In the genomic region with DNA sequence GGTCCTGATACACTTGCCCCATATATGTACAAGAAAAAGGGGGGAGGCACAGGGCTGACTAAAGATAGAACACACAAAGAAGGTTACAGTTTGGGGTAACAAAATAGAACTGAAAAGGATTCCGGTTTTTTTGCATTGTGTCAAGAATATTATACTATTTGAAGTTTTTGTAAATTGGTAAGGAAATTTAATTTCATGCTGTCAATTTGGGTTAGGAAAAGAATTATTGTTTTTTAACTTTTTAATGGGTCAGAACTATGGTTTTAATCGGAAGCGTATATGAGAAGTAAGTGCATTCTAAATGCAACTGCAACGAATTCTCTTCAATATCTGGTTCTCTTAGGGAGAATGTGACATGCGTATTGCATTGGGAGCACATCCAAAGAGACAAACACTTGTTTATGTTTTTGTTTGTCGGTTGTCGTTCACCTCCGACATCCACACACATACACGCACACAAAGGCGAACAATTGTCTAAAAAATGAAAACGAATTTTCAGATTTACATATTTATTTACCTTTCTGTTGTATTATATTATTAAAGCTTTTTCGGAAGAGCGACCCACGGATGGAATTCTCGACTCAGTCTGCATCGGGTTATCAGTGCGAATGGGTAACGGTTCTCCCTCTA, we compare ENCODE assay signal across 2 fruit fly cellular contexts.
TF ChIP-seq lines count a peak whose summit lies in the region.

Gene mnd (plus strand): TSS at position 580 of the 630 bp plus-strand sequence.

TF ChIP-seq in whole organism, embryonic, 481 proteins besides CTCF, POLR2A, EP300 and RAD21 (continued from another document):
- no peak for TF ChIP-seq dimm (GFP tag; IDR thresholded peaks at IDR 0.05; lab: Robert Waterston, UW)
- TF ChIP-seq CG3163 (GFP tag; optimal IDR thresholded peaks at IDR 0.05; lab: Kevin White, UChicago), result peak; percentile 19
- TF ChIP-seq CG2199 (GFP tag; IDR thresholded peaks at IDR 0.05; lab: Robert Waterston, UW), result 0 out of 3 replicates have a peak, but pooled peaks have one; percentile 24
- peak in 1 of 2 experiments; percentile 14 for TF ChIP-seq Hr78 (GFP tag; optimal IDR thresholded peaks at IDR 0.05; lab: Kevin White, UChicago)
- TF ChIP-seq otp (GFP tag; IDR thresholded peaks at IDR 0.05; lab: Robert Waterston, UW), result no peak
- no peak for TF ChIP-seq CG18599 (GFP tag; optimal IDR thresholded peaks at IDR 0.05; lab: Kevin White, UChicago)
- TF ChIP-seq kah (GFP tag; optimal IDR thresholded peaks at IDR 0.05; lab: Kevin White, UChicago), result peak; percentile 25
- no peak for TF ChIP-seq lab (GFP tag; optimal IDR thresholded peaks at IDR 0.05; lab: Kevin White, UChicago)
- TF ChIP-seq nau (GFP tag; optimal IDR thresholded peaks at IDR 0.05; lab: Kevin White, UChicago), result no peak
- TF ChIP-seq Drgx (GFP tag; IDR thresholded peaks at IDR 0.05; lab: Robert Waterston, UW), result peak; percentile 92
- TF ChIP-seq CG11696 (GFP tag; IDR thresholded peaks at IDR 0.05; lab: Robert Waterston, UW), result peak; percentile 46; the same call in 1 of the 2 replicates
- TF ChIP-seq CG10979 (tag; optimal IDR thresholded peaks at IDR 0.05; lab: Kevin White, UChicago), result peak; percentile 14
- TF ChIP-seq D19A (tag; optimal IDR thresholded peaks at IDR 0.05; lab: Kevin White, UChicago), result peak; percentile 29
- peak; percentile 16 for TF ChIP-seq cg (GFP tag; optimal IDR thresholded peaks at IDR 0.05; lab: Kevin White, UChicago)
- TF ChIP-seq CG18011 (GFP tag; optimal IDR thresholded peaks at IDR 0.05; lab: Kevin White, UChicago), result no peak

TF ChIP-seq in whole organism, prepupa, 60 proteins besides CTCF, POLR2A, EP300 and RAD21 (continued from another document):
- TF ChIP-seq Ets21C (GFP tag; optimal IDR thresholded peaks at IDR 0.05; lab: Kevin White, UChicago) (no peak), CG15336 (GFP tag; IDR thresholded peaks at IDR 0.05; lab: Robert Waterston, UW) (peak; percentile 95), esn (GFP tag; optimal IDR thresholded peaks at IDR 0.05; lab: Kevin White, UChicago) (peak; percentile 52), fkh (GFP tag; optimal IDR thresholded peaks at IDR 0.05; lab: Kevin White, UChicago) (no peak), dsx (GFP tag; optimal IDR thresholded peaks at IDR 0.05; lab: Kevin White, UChicago; ENCODE audit: poor library complexity, severe bottlenecking) (peak; percentile 80), spab (GFP tag; optimal IDR thresholded peaks at IDR 0.05; lab: Kevin White, UChicago) (peak; percentile 57), fd85E (GFP tag; optimal IDR thresholded peaks at IDR 0.05; lab: Kevin White, UChicago) (no peak), CG32006 (GFP tag; optimal IDR thresholded peaks at IDR 0.05; lab: Kevin White, UChicago) (peak; percentile 84), cyc (GFP tag; optimal IDR thresholded peaks at IDR 0.05; lab: Kevin White, UChicago) (peak; percentile 39), Met (GFP tag; optimal IDR thresholded peaks at IDR 0.05; lab: Kevin White, UChicago) (peak; percentile 42), net (GFP tag; optimal IDR thresholded peaks at IDR 0.05; lab: Kevin White, UChicago) (peak; percentile 81), CG6276 (GFP tag; optimal IDR thresholded peaks at IDR 0.05; lab: Kevin White, UChicago) (peak; percentile 88), eg (GFP tag; IDR thresholded peaks at IDR 0.05; lab: Robert Waterston, UW) (peak; percentile 96), lz (GFP tag; optimal IDR thresholded peaks at IDR 0.05; lab: Kevin White, UChicago) (peak; percentile 10), Smox (GFP tag; optimal IDR thresholded peaks at IDR 0.05; lab: Kevin White, UChicago) (no peak), CG8119 (GFP tag; IDR thresholded peaks at IDR 0.05; lab: Robert Waterston, UW) (peak; percentile 93), CG11902 (GFP tag; optimal IDR thresholded peaks at IDR 0.05; lab: Kevin White, UChicago) (peak; percentile 15), CG4318 (GFP tag; optimal IDR thresholded peaks at IDR 0.05; lab: Kevin White, UChicago) (peak; percentile 60), Hr4 (GFP tag; optimal IDR thresholded peaks at IDR 0.05; lab: Kevin White, UChicago) (peak; percentile 91), Sox102F (GFP tag; optimal IDR thresholded peaks at IDR 0.05; lab: Kevin White, UChicago) (peak; percentile 39), Sox15 (GFP tag; optimal IDR thresholded peaks at IDR 0.05; lab: Kevin White, UChicago) (no peak), vri (GFP tag; optimal IDR thresholded peaks at IDR 0.05; lab: Kevin White, UChicago) (no peak), CG16779 (tag; optimal IDR thresholded peaks at IDR 0.05; lab: Kevin White, UChicago) (peak; percentile 54), Ets96B (tag; optimal IDR thresholded peaks at IDR 0.05; lab: Kevin White, UChicago) (peak; percentile 89), CG6808 (GFP tag; optimal IDR thresholded peaks at IDR 0.05; lab: Kevin White, UChicago) (peak; percentile 57), CG8319 (GFP tag; optimal IDR thresholded peaks at IDR 0.05; lab: Kevin White, UChicago) (peak; percentile 12), salr (GFP tag; optimal IDR thresholded peaks at IDR 0.05; lab: Kevin White, UChicago) (peak; percentile 10 to 84), CG3032 (tag; optimal IDR thresholded peaks at IDR 0.05; lab: Kevin White, UChicago) (peak; percentile 63), CG11762 (GFP tag; optimal IDR thresholded peaks at IDR 0.05; lab: Kevin White, UChicago; ENCODE audit: insufficient read depth) (peak; percentile 65), CG31627 (GFP tag; optimal IDR thresholded peaks at IDR 0.05; lab: Kevin White, UChicago) (no peak), CG8632 (GFP tag; optimal IDR thresholded peaks at IDR 0.05; lab: Kevin White, UChicago) (peak; percentile 63), dac (GFP tag; optimal IDR thresholded peaks at IDR 0.05; lab: Kevin White, UChicago) (no peak), OdsH (GFP tag; optimal IDR thresholded peaks at IDR 0.05; lab: Kevin White, UChicago) (peak; percentile 77), CG10631 (GFP tag; optimal IDR thresholded peaks at IDR 0.05; lab: Kevin White, UChicago) (peak; percentile 68), Sox14 (GFP tag; optimal IDR thresholded peaks at IDR 0.05; lab: Kevin White, UChicago) (peak; percentile 87), CG7368 (GFP tag; optimal IDR thresholded peaks at IDR 0.05; lab: Kevin White, UChicago) (peak; percentile 67), CG9139 (GFP tag; optimal IDR thresholded peaks at IDR 0.05; lab: Kevin White, UChicago) (no peak), topi (GFP tag; optimal IDR thresholded peaks at IDR 0.05; lab: Kevin White, UChicago) (peak; percentile 51), CG11294 (GFP tag; IDR thresholded peaks at IDR 0.05; lab: Robert Waterston, UW) (peak; percentile 84)
